Fruit fly (Drosophila melanogaster) whole organism, embryonic: Measurements from ENCODE around the gene CG33298.

ENCODE experiments used
- Aef1 ChIP-seq: fragments of 200-800 bp; sonication (Bioruptor generic); IDR thresholded peaks from 3 replicates; pipeline ENCODE4 v1.3.6; 2022; ENCODE audit warnings: missing biosample characterization, missing genetic modification characterization
- B-H2 ChIP-seq: fragments of 200-800 bp; sonication (Bioruptor generic); optimal IDR thresholded peaks from 2 replicates; lab custom pipeline; 2018; ENCODE audit warnings: missing biosample characterization, mild to moderate bottlenecking, missing genetic modification characterization
- CG10543 ChIP-seq: fragments of 200-800 bp; sonication (Bioruptor generic); optimal IDR thresholded peaks from 3 replicates; lab custom pipeline; 2017; ENCODE audit warnings: missing biosample characterization, mild to moderate bottlenecking, missing genetic modification characterization, moderate library complexity
- CG10959 ChIP-seq: fragments of 200-800 bp; sonication (Bioruptor generic); IDR thresholded peaks from 2 replicates; pipeline ENCODE4 v1.3.6; 2022; ENCODE audit warnings: missing biosample characterization, missing genetic modification characterization
- CG11504 ChIP-seq: fragments of 200-800 bp; sonication (Bioruptor generic); optimal IDR thresholded peaks from 3 replicates; lab custom pipeline; 2019; ENCODE audit warnings: missing biosample characterization, mild to moderate bottlenecking, missing genetic modification characterization, moderate library complexity
- CG12391 ChIP-seq: fragments of 200-800 bp; sonication (Bioruptor generic); optimal IDR thresholded peaks from 3 replicates; lab custom pipeline; 2018; ENCODE audit warnings: missing biosample characterization, mild to moderate bottlenecking, missing genetic modification characterization, moderate library complexity
- CG13287 ChIP-seq: fragments of 200-800 bp; sonication (Bioruptor generic); IDR thresholded peaks from 2 replicates; pipeline ENCODE4 v1.3.6; 2022; ENCODE audit warnings: missing biosample characterization, missing genetic modification characterization; ENCODE audit not compliant: partially characterized antibody
- CG13624 ChIP-seq: fragments of 200-800 bp; sonication (Bioruptor generic); optimal IDR thresholded peaks from 2 replicates; lab custom pipeline; 2016; ENCODE audit warnings: missing biosample characterization, missing genetic modification characterization
- CG14014 ChIP-seq: fragments of 200-800 bp; sonication (Bioruptor generic); IDR thresholded peaks from 2 replicates; pipeline ENCODE4 v1.3.6; 2022; ENCODE audit warnings: missing biosample characterization, missing genetic modification characterization
- CG14710 ChIP-seq: fragments of 200-800 bp; sonication (Bioruptor generic); optimal IDR thresholded peaks from 3 replicates; lab custom pipeline; 2019; ENCODE audit warnings: missing biosample characterization, mild to moderate bottlenecking, missing genetic modification characterization, moderate library complexity
- CG16815 ChIP-seq: fragments of 200-800 bp; sonication (Bioruptor generic); optimal IDR thresholded peaks from 3 replicates; lab custom pipeline; 2017; ENCODE audit warnings: missing biosample characterization, mild to moderate bottlenecking, missing genetic modification characterization
- CG18599 ChIP-seq: fragments of 200-800 bp; sonication (Bioruptor generic); optimal IDR thresholded peaks from 3 replicates; lab custom pipeline; 2017; ENCODE audit warnings: missing biosample characterization, missing genetic modification characterization, mild to moderate bottlenecking, moderate library complexity, missing genetic modification reagents
- CG2120 ChIP-seq: fragments of 200-800 bp; sonication (Bioruptor generic); optimal IDR thresholded peaks from 3 replicates; lab custom pipeline; 2016; ENCODE audit warnings: missing biosample characterization, missing genetic modification characterization
- CG30431 ChIP-seq: fragments of 200-800 bp; sonication (Bioruptor generic); optimal IDR thresholded peaks from 2 replicates; lab custom pipeline; 2017; ENCODE audit warnings: missing biosample characterization, missing genetic modification characterization
- CG32532 ChIP-seq: fragments of 200-800 bp; sonication (Bioruptor generic); IDR thresholded peaks from 2 replicates; pipeline ENCODE4 v1.3.6; 2022; ENCODE audit warnings: missing biosample characterization, missing genetic modification characterization
- CG3281 ChIP-seq: fragments of 200-800 bp; sonication (Bioruptor generic); optimal IDR thresholded peaks from 3 replicates; lab custom pipeline; 2017; ENCODE audit warnings: missing biosample characterization, mild to moderate bottlenecking, missing genetic modification characterization
- CG33213 ChIP-seq: fragments of 200-800 bp; sonication (Bioruptor generic); optimal IDR thresholded peaks from 3 replicates; lab custom pipeline; 2016; ENCODE audit warnings: missing biosample characterization, missing genetic modification characterization
- CG7928 ChIP-seq: fragments of 200-800 bp; sonication (Bioruptor generic); optimal IDR thresholded peaks from 2 replicates; lab custom pipeline; 2017; ENCODE audit warnings: missing biosample characterization, mild to moderate bottlenecking, missing genetic modification characterization
- CG9727 ChIP-seq: fragments of 200-800 bp; sonication (Bioruptor generic); optimal IDR thresholded peaks from 3 replicates; lab custom pipeline; 2017; ENCODE audit warnings: missing biosample characterization, mild to moderate bottlenecking, missing genetic modification characterization
- Dref ChIP-seq: fragments of 200-800 bp; sonication (Bioruptor generic); IDR thresholded peaks from 2 replicates; pipeline ENCODE4 v1.3.6; 2022; ENCODE audit warnings: missing biosample characterization, missing genetic modification characterization
- Hey ChIP-seq: fragments of 200-800 bp; sonication (Bioruptor generic); optimal IDR thresholded peaks from 3 replicates; lab custom pipeline; 2018; ENCODE audit warnings: missing biosample characterization, mild to moderate bottlenecking, missing genetic modification characterization
- Hsf ChIP-seq: fragments of 200-800 bp; sonication (Bioruptor generic); optimal IDR thresholded peaks from 3 replicates; lab custom pipeline; 2016; ENCODE audit warnings: missing biosample characterization, missing genetic modification characterization
- Mad ChIP-seq: fragments of 200-800 bp; sonication (Bioruptor generic); optimal IDR thresholded peaks from 2 replicates; lab custom pipeline; 2016; ENCODE audit warnings: missing biosample characterization, missing genetic modification characterization
- NfI ChIP-seq: fragments of 200-800 bp; sonication (Bioruptor generic); optimal IDR thresholded peaks from 3 replicates; lab custom pipeline; 2018; ENCODE audit warnings: missing biosample characterization, mild to moderate bottlenecking, missing genetic modification characterization, moderate library complexity
- PHDP ChIP-seq: fragments of 200-800 bp; sonication (Bioruptor generic); optimal IDR thresholded peaks from 3 replicates; lab custom pipeline; 2018; ENCODE audit warnings: missing biosample characterization, mild to moderate bottlenecking, missing genetic modification characterization, moderate library complexity
- Rx ChIP-seq: fragments of 200-800 bp; sonication (Bioruptor generic); IDR thresholded peaks from 2 replicates; pipeline ENCODE4 v1.3.6; 2022; ENCODE audit warnings: missing biosample characterization, missing genetic modification characterization
- Scr ChIP-seq: fragments of 200-800 bp; sonication (Bioruptor generic); IDR thresholded peaks from 2 replicates; pipeline ENCODE4 v1.3.6; 2022; ENCODE audit warnings: missing biosample characterization, missing genetic modification characterization; ENCODE audit not compliant: partially characterized antibody
- amos ChIP-seq: fragments of 200-800 bp; sonication (Bioruptor generic); IDR thresholded peaks from 2 replicates; pipeline ENCODE4 v1.3.6; 2022; ENCODE audit warnings: missing biosample characterization, missing genetic modification characterization; ENCODE audit not compliant: partially characterized antibody
- crc ChIP-seq: fragments of 200-800 bp; sonication (Bioruptor generic); optimal IDR thresholded peaks from 2 replicates; lab custom pipeline; 2016; ENCODE audit warnings: missing biosample characterization, missing genetic modification characterization
- crp ChIP-seq, 2 experiments: fragments of 200-800 bp; sonication (Bioruptor generic); optimal IDR thresholded peaks; 2 replicates in 1 of 2; 3 replicates in 1 of 2; lab custom pipeline; 2017; ENCODE audit warnings: missing biosample characterization in 2 of 2, missing genetic modification characterization in 2 of 2, mild to moderate bottlenecking in 1 of 2, moderate library complexity in 1 of 2
- dmrt11E ChIP-seq: fragments of 200-800 bp; sonication (Bioruptor generic); optimal IDR thresholded peaks from 3 replicates; lab custom pipeline; 2018; ENCODE audit warnings: missing biosample characterization, mild to moderate bottlenecking, missing genetic modification characterization, moderate library complexity
- ems ChIP-seq: fragments of 200-800 bp; sonication (Bioruptor generic); optimal IDR thresholded peaks from 3 replicates; lab custom pipeline; 2016; ENCODE audit warnings: missing biosample characterization, missing genetic modification characterization
- en ChIP-seq: fragments of 200-800 bp; sonication (Bioruptor generic); optimal IDR thresholded peaks from 2 replicates; lab custom pipeline; 2016; ENCODE audit warnings: missing biosample characterization, missing genetic modification characterization
- exex ChIP-seq: fragments of 200-800 bp; sonication (Bioruptor generic); optimal IDR thresholded peaks from 4 replicates; lab custom pipeline; 2018; ENCODE audit warnings: missing biosample characterization, mild to moderate bottlenecking, missing genetic modification characterization, moderate library complexity
- gt ChIP-seq: fragments of 200-800 bp; sonication (Bioruptor generic); IDR thresholded peaks from 2 replicates; pipeline ENCODE4 v1.3.6; 2022; ENCODE audit warnings: missing biosample characterization, missing genetic modification characterization
- jing ChIP-seq: fragments of 200-800 bp; sonication (Bioruptor generic); optimal IDR thresholded peaks from 2 replicates; lab custom pipeline; 2018; ENCODE audit warnings: missing biosample characterization, mild to moderate bottlenecking, missing genetic modification characterization
- lab ChIP-seq: fragments of 200-800 bp; sonication (Bioruptor generic); optimal IDR thresholded peaks from 3 replicates; lab custom pipeline; 2017; ENCODE audit warnings: missing biosample characterization, missing genetic modification characterization, mild to moderate bottlenecking, moderate library complexity, missing genetic modification reagents
- nerfin-2 ChIP-seq: fragments of 200-800 bp; sonication (Bioruptor generic); IDR thresholded peaks from 2 replicates; pipeline ENCODE4 v1.3.6; 2022; ENCODE audit warnings: missing biosample characterization, missing genetic modification characterization; ENCODE audit not compliant: partially characterized antibody
- org-1 ChIP-seq: fragments of 200-800 bp; sonication (Bioruptor generic); optimal IDR thresholded peaks from 2 replicates; lab custom pipeline; 2017; ENCODE audit warnings: missing biosample characterization, missing genetic modification characterization
- prd ChIP-seq, 3 experiments: fragments of >200 bp in 2 of 3; fragments of 200-800 bp in 1 of 3; sonication (Bioruptor generic) in 1 of 3; optimal IDR thresholded peaks in 2 of 3; IDR thresholded peaks in 1 of 3; 2 replicates in 2 of 3; 3 replicates in 1 of 3; pipeline versions ENCODE4 v1.3.6 to Lab custom; 2017 to 2022; ENCODE audit warnings: missing biosample characterization in 1 of 3, missing genetic modification characterization in 1 of 3
- pum ChIP-seq: fragments of 200-800 bp; sonication (Bioruptor generic); optimal IDR thresholded peaks from 2 replicates; lab custom pipeline; 2016; ENCODE audit warnings: missing biosample characterization, missing genetic modification characterization
- sens ChIP-seq: fragments of 200-800 bp; sonication (Bioruptor generic); peaks from one replicate; lab custom pipeline; 2016; ENCODE audit warnings: missing biosample characterization, missing genetic modification characterization
- shn ChIP-seq: fragments of 200-800 bp; sonication (Bioruptor generic); optimal IDR thresholded peaks from 3 replicates; lab custom pipeline; 2016; ENCODE audit warnings: missing biosample characterization, missing genetic modification characterization
- so ChIP-seq: fragments of 200-800 bp; sonication (Bioruptor generic); IDR thresholded peaks from 3 replicates; pipeline ENCODE4 v1.3.6; 2022; ENCODE audit warnings: missing biosample characterization, missing genetic modification characterization
- tgo ChIP-seq: fragments of 200-800 bp; sonication (Bioruptor generic); IDR thresholded peaks from 3 replicates; pipeline ENCODE4 v1.3.6; 2022; ENCODE audit warnings: missing biosample characterization, missing genetic modification characterization
- tio ChIP-seq: fragments of 200-800 bp; sonication (Bioruptor generic); optimal IDR thresholded peaks from 2 replicates; lab custom pipeline; 2017; ENCODE audit warnings: missing biosample characterization, missing genetic modification characterization, inconsistent platforms
- trem ChIP-seq: fragments of 200-800 bp; optimal IDR thresholded peaks from 3 replicates; lab custom pipeline; 2019; ENCODE audit warnings: missing biosample characterization, mild to moderate bottlenecking, missing genetic modification characterization, moderate library complexity
- zen ChIP-seq: fragments of 200-800 bp; sonication (Bioruptor generic); optimal IDR thresholded peaks from 3 replicates; lab custom pipeline; 2018; ENCODE audit warnings: missing biosample characterization, mild to moderate bottlenecking, missing genetic modification characterization, moderate library complexity

CG33298 gene

DNA sequence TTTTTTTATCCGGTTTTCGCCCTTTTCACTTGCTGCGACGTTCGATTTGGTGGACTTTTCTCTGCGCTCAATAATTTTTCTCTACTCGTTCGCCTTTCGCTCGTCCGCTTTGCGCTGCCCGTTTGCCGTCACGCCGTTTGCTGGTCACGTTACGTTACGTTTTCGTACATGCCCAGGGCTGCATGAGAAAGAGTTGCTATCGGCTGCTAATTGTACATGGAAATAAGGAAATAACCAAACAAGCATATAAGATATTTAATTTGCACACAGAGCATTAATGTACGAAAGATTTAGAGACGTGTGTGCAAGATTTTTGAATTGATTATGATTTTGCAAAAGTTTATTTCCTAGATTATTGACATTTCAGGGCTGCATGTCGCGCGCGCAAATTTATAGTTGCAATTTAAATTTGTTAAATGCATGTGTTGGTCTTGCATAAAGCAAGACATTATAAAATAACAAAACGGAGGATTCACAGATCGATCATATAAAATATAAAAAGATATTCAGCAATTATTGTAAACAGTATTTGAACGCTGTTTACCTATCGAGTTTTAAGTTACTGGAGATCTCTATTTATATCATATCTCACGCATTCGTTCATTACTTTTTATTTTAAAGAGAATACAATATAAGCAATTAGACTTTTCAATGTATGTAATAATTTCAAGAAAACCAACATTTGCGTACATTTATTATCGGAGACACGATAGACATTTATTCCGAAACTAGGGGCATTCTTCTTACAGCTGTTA lies 434 bp upstream of the CG33298 start, which contains the start of gene Gdi (continued):
- TF ChIP-seq CG33213 (GFP tag; lab: Kevin White, UChicago) (peak; percentile 2), crc (peak; percentile 24), CG30431 (GFP tag; lab: Kevin White, UChicago) (no peak), Mad (GFP tag; lab: Kevin White, UChicago) (peak; percentile 22), tgo (GFP tag; lab: Robert Waterston, UW) (no peak), CG12391 (tag; lab: Kevin White, UChicago) (peak; percentile 39), exex (no peak), CG2120 (GFP tag; lab: Kevin White, UChicago) (peak; percentile 47), zen (tag; lab: Kevin White, UChicago) (peak; percentile 27), Hsf (GFP tag; lab: Kevin White, UChicago) (peak; percentile 21), en (GFP tag; lab: Kevin White, UChicago) (no peak), so (GFP tag; lab: Robert Waterston, UW) (no peak), CG18599 (GFP tag; lab: Kevin White, UChicago) (no peak), PHDP (tag; lab: Kevin White, UChicago) (peak; percentile 12), CG13287 (GFP tag; lab: Robert Waterston, UW) (peak; percentile 44; the same call in 1 of the 2 replicates), tio (GFP tag; lab: Kevin White, UChicago) (no peak), prd (optimal IDR thresholded peaks at IDR 0.05; lab: Kevin White, UChicago) (no peak), prd (GFP tag; IDR thresholded peaks at IDR 0.05; lab: Robert Waterston, UW) (peak; percentile 19; the same call in 1 of the 3 replicates), CG14710 (peak; percentile 36), Dref (GFP tag; lab: Robert Waterston, UW) (peak; percentile 52), NfI (GFP tag; lab: Kevin White, UChicago) (peak; percentile 34), CG16815 (GFP tag; lab: Kevin White, UChicago) (no peak), jing (no peak), sens (peak; percentile 18), Scr (GFP tag; lab: Robert Waterston, UW) (peak; percentile 47; the same call in 1 of the 2 replicates), nerfin-2 (GFP tag; lab: Robert Waterston, UW) (no peak), CG13624 (no peak), CG7928 (GFP tag; lab: Kevin White, UChicago) (peak; percentile 95), CG9727 (peak; percentile 26), org-1 (GFP tag; lab: Kevin White, UChicago) (no peak), gt (GFP tag; lab: Robert Waterston, UW) (no peak), CG3281 (peak; percentile 60), crp (GFP tag; optimal IDR thresholded peaks at IDR 0.05; lab: Kevin White, UChicago) (peak in 1 of 2 experiments; percentile 81), ems (GFP tag; lab: Kevin White, UChicago) (no peak), CG10959 (no peak), CG10543 (GFP tag; lab: Kevin White, UChicago) (peak; percentile 3), Hey (tag; lab: Kevin White, UChicago) (no peak), shn (GFP tag; lab: Kevin White, UChicago) (peak; percentile 11), lab (GFP tag; lab: Kevin White, UChicago) (no peak), CG11504 (tag; lab: Kevin White, UChicago) (peak; percentile 18), Rx (peak; percentile 45), CG32532 (GFP tag; lab: Robert Waterston, UW) (no peak), B-H2 (peak; percentile 43), pum (peak; percentile 14), CG14014 (GFP tag; lab: Robert Waterston, UW) (peak; percentile 26; the same call in 1 of the 2 replicates), Aef1 (GFP tag; lab: Robert Waterston, UW) (peak; percentile 30; the same call in 2 of the 3 replicates), trem (peak; percentile 17), amos (peak; percentile 39; the same call in 1 of the 2 replicates), dmrt11E (tag; lab: Kevin White, UChicago) (peak; percentile 29)
